Fruit fly (Drosophila melanogaster): ENCODE measurements around the gene Srp72.
A peak's percentile ranks its signal among the peaks of the same experiment; 100 is the strongest.

Srp72 gene

DNA sequence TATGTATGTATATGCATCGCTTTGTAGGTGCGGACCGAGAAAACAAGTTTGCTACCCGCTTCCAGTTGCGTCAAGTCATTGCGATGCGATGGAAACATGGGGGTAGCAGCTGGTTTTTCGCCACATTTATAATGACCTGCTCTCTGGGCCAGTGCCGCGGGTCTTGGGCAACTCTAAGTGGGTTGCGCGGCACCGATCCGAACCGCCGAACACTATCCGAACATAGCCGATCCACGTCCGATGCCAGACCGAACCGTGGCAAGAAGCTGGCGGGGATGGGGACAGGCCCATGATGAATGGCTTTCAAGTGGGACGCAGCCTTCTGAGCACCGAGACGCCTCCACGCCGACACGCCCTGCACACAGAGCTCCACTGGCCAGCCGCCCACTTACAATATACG is 15.6 kb downstream of the Srp72 start (continued):
- TF ChIP-seq Mad (GFP tag; optimal IDR thresholded peaks at IDR 0.05) (no peak), Deaf1 (tag; optimal IDR thresholded peaks at IDR 0.05) (peak; percentile 96), Hr39 (optimal IDR thresholded peaks at IDR 0.05) (no peak), Doc2 (GFP tag; IDR thresholded peaks at IDR 0.05) (no peak), slp2 (GFP tag; optimal IDR thresholded peaks at IDR 0.05) (no peak), chn (GFP tag; optimal IDR thresholded peaks at IDR 0.05) (no peak)

- TF ChIP-seq cg (GFP tag; optimal IDR thresholded peaks at IDR 0.05) (peak; percentile 20), CG1233 (GFP tag; optimal IDR thresholded peaks at IDR 0.05) (no peak), CG13424 (tag; optimal IDR thresholded peaks at IDR 0.05) (no peak), Lim3 (GFP tag; IDR thresholded peaks at IDR 0.05) (no peak), tin (GFP tag; optimal IDR thresholded peaks at IDR 0.05) (no peak), pnt (GFP tag; optimal IDR thresholded peaks at IDR 0.05) (no peak), chinmo (GFP tag; IDR thresholded peaks at IDR 0.05; ENCODE audit: partially characterized antibody) (0 out of 4 replicates have a peak, but pooled peaks have one; percentile 24), btn (GFP tag; optimal IDR thresholded peaks at IDR 0.05) (no peak), CG11093 (GFP tag; IDR thresholded peaks at IDR 0.05) (no peak), TFAM (GFP tag; optimal IDR thresholded peaks at IDR 0.05) (no peak), CG10654 (GFP tag; optimal IDR thresholded peaks at IDR 0.05) (no peak), Dref (GFP tag; IDR thresholded peaks at IDR 0.05) (no peak), Hr39 (optimal IDR thresholded peaks at IDR 0.05) (peak; percentile 45), CG16779 (GFP tag; IDR thresholded peaks at IDR 0.05) (no peak), CG10565 (GFP tag; optimal IDR thresholded peaks at IDR 0.05) (no peak), dmrt11E (tag; optimal IDR thresholded peaks at IDR 0.05) (no peak), dysf (GFP tag; IDR thresholded peaks at IDR 0.05) (no peak), zf30C (GFP tag; optimal IDR thresholded peaks at IDR 0.05) (no peak), grau (tag; optimal IDR thresholded peaks at IDR 0.05) (peak; percentile 38), Med (GFP tag) (peak; percentile 9), Ets97D (GFP tag; optimal IDR thresholded peaks at IDR 0.05) (no peak), bbx (GFP tag; IDR thresholded peaks at IDR 0.05; ENCODE audit: partially characterized antibody) (no peak), Ets65A (GFP tag) (no peak), crol (GFP tag; IDR thresholded peaks at IDR 0.05) (peak; percentile 35; the same call in 1 of the 2 replicates)
Measured at dm6 chr3R:20605078-20605477, 16.6 kb downstream of the Srp72 start.

dm6 chr3R:20605562-20606155 is 17.1 kb downstream of the Srp72 start:
- TF ChIP-seq ranshi (GFP tag; IDR thresholded peaks at IDR 0.05) (no peak), ato (GFP tag; IDR thresholded peaks at IDR 0.05; ENCODE audit: partially characterized antibody) (no peak), tna (GFP tag; IDR thresholded peaks at IDR 0.05; ENCODE audit: partially characterized antibody) (no peak), Med (GFP tag) (peak; percentile 24), exex (tag; optimal IDR thresholded peaks at IDR 0.05) (peak; percentile 87), tap (tag; optimal IDR thresholded peaks at IDR 0.05) (no peak), nom (GFP tag; optimal IDR thresholded peaks at IDR 0.05) (peak; percentile 51), Bteb2 (GFP tag; optimal IDR thresholded peaks at IDR 0.05) (no peak), Hey (tag; optimal IDR thresholded peaks at IDR 0.05) (no peak), Pdp1 (GFP tag; optimal IDR thresholded peaks at IDR 0.05) (peak in 1 of 2 experiments; percentile 80), CG17328 (GFP tag; IDR thresholded peaks at IDR 0.05) (no peak), CG8359 (GFP tag; optimal IDR thresholded peaks at IDR 0.05; ENCODE audit: borderline replicate concordance) (no peak), ci (GFP tag; IDR thresholded peaks at IDR 0.05) (peak; percentile 13; the same call in 1 of the 3 replicates), sens-2 (GFP tag; IDR thresholded peaks at IDR 0.05) (0 out of 2 replicates have a peak, but pooled peaks have one; percentile 12)
